Worm (Caenorhabditis elegans) whole organism, L4 larva: Measurements from ENCODE around the gene F22D3.4.

Experiments used
- D1046.2 ChIP-seq: fragments of 200-800 bp; sonication (Bioruptor generic); IDR thresholded peaks from 2 replicates; pipeline ENCODE4 v1.3.6; 2022; ENCODE audit warnings: missing genetic modification characterization, missing compliant biosample characterization
- F26F4.8 ChIP-seq: fragments of 200-800 bp; sonication (Bioruptor generic); conservative IDR thresholded peaks from 2 replicates; pipeline ENCODE4 v1.3.6; 2022; ENCODE audit warnings: missing genetic modification characterization, missing compliant biosample characterization
- F44E2.7 ChIP-seq: fragments of 200-800 bp; sonication (Bioruptor generic); IDR thresholded peaks from 2 replicates; pipeline ENCODE4 v2.1.2; 2022; ENCODE audit warnings: missing genetic modification characterization, missing compliant biosample characterization
- R02D3.7 ChIP-seq: fragments of 150-350 bp; sonication (generic microtip); optimal IDR thresholded peaks from 3 replicates; lab custom pipeline; 2014; ENCODE audit warnings: missing biosample characterization, missing genetic modification characterization
- T26A8.4 ChIP-seq: fragments of 200-800 bp; sonication (Bioruptor generic); IDR thresholded peaks from 2 replicates; pipeline ENCODE4 v1.3.6; 2022; ENCODE audit warnings: missing genetic modification characterization, missing compliant biosample characterization
- Y105C5A.15 ChIP-seq: fragments of 200-800 bp; sonication (Bioruptor generic); IDR thresholded peaks from 2 replicates; pipeline ENCODE4 v1.3.6; 2022; ENCODE audit warnings: missing genetic modification characterization, missing compliant biosample characterization
- Y48G9A.11 ChIP-seq: fragments of 200-800 bp; sonication (Bioruptor generic); IDR thresholded peaks from 2 replicates; pipeline ENCODE4 v1.3.6; 2022; ENCODE audit warnings: missing genetic modification reagents, missing genetic modification characterization, missing compliant biosample characterization
- aha-1 ChIP-seq: fragments of 150-350 bp; peaks from one replicate; lab custom pipeline; 2014; ENCODE audit warnings: missing biosample characterization, missing genetic modification characterization
- aly-2 ChIP-seq: sonication (generic microtip); optimal IDR thresholded peaks from 2 replicates; lab custom pipeline; 2018; ENCODE audit warnings: missing biosample characterization, missing genetic modification characterization
- ama-1 ChIP-seq: fragments of 150-350 bp; optimal IDR thresholded peaks from 2 replicates; lab custom pipeline; 2014; ENCODE audit warnings: inconsistent platforms, mixed read lengths
- arid-1 ChIP-seq: fragments of 200-800 bp; sonication (Bioruptor generic); conservative IDR thresholded peaks from 2 replicates; pipeline ENCODE4 v1.3.6; 2022; ENCODE audit warnings: missing genetic modification reagents, missing genetic modification characterization, missing compliant biosample characterization
- attf-4 ChIP-seq: sonication (generic microtip); optimal IDR thresholded peaks from 3 replicates; lab custom pipeline; 2017; ENCODE audit warnings: missing biosample characterization, missing genetic modification characterization
- ceh-32 ChIP-seq: sonication (generic microtip); optimal IDR thresholded peaks from 2 replicates; lab custom pipeline; 2016; ENCODE audit warnings: mild to moderate bottlenecking, missing genetic modification characterization, missing compliant biosample characterization; ENCODE audit not compliant: poor library complexity
- ceh-62 ChIP-seq: sonication (generic microtip); optimal IDR thresholded peaks from 2 replicates; lab custom pipeline; 2017; ENCODE audit warnings: missing biosample characterization, missing genetic modification characterization
- cey-2 ChIP-seq: sonication (generic microtip); optimal IDR thresholded peaks from 3 replicates; lab custom pipeline; 2017; ENCODE audit warnings: missing genetic modification characterization, mild to moderate bottlenecking, missing compliant biosample characterization, antibody characterized with exemption, borderline replicate concordance; ENCODE audit not compliant: insufficient read depth
- ctbp-1 ChIP-seq: fragments of 200-800 bp; sonication (Bioruptor generic); IDR thresholded peaks from 2 replicates; pipeline ENCODE4 v1.3.6; 2022; ENCODE audit warnings: missing genetic modification reagents, missing genetic modification characterization, missing compliant biosample characterization
- dmd-6 ChIP-seq: fragments of 200-800 bp; sonication (Bioruptor generic); IDR thresholded peaks from 2 replicates; pipeline ENCODE4 v1.3.6; 2022; ENCODE audit warnings: missing genetic modification reagents, missing genetic modification characterization, missing compliant biosample characterization
- dmd-9 ChIP-seq: fragments of 200-800 bp; sonication (Bioruptor generic); IDR thresholded peaks from 2 replicates; pipeline ENCODE4 v1.3.6; 2022; ENCODE audit warnings: missing genetic modification reagents, missing genetic modification characterization, missing compliant biosample characterization
- duxl-1 ChIP-seq: sonication (generic microtip); optimal IDR thresholded peaks from 2 replicates; lab custom pipeline; 2016; ENCODE audit warnings: mild to moderate bottlenecking, missing genetic modification characterization, moderate library complexity, missing compliant biosample characterization; ENCODE audit not compliant: poor library complexity
- dve-1 ChIP-seq: sonication (generic microtip); optimal IDR thresholded peaks from 2 replicates; lab custom pipeline; 2017; ENCODE audit warnings: antibody characterized with exemption, mild to moderate bottlenecking, missing genetic modification characterization, missing compliant biosample characterization; ENCODE audit not compliant: insufficient read depth
- hmg-1.1 ChIP-seq: fragments of 200-800 bp; sonication (Bioruptor generic); IDR thresholded peaks from 2 replicates; pipeline ENCODE4 v1.3.6; 2022; ENCODE audit warnings: missing genetic modification reagents, missing genetic modification characterization, missing compliant biosample characterization
- lin-1 ChIP-seq: fragments of 200-800 bp; sonication (Bioruptor generic); IDR thresholded peaks from 2 replicates; pipeline ENCODE4 v1.3.6; 2022; ENCODE audit warnings: missing genetic modification reagents, missing genetic modification characterization, missing compliant biosample characterization
- lin-29 ChIP-seq: fragments of 200-800 bp; sonication (Bioruptor generic); IDR thresholded peaks from 2 replicates; pipeline ENCODE4 v1.3.6; 2022; ENCODE audit warnings: missing genetic modification reagents, missing genetic modification characterization, missing compliant biosample characterization
- lin-38 ChIP-seq: fragments of 200-800 bp; sonication (Bioruptor generic); IDR thresholded peaks from 2 replicates; pipeline ENCODE4 v1.3.6; 2022; ENCODE audit warnings: missing genetic modification reagents, missing genetic modification characterization, missing compliant biosample characterization
- lir-3 ChIP-seq: sonication (generic microtip); optimal IDR thresholded peaks from 2 replicates; lab custom pipeline; 2016; ENCODE audit warnings: mild to moderate bottlenecking, missing genetic modification characterization, missing compliant biosample characterization
- lsy-2 ChIP-seq, 2 experiments: fragments of 150-350 bp in 1 of 2; sonication (generic microtip) in 1 of 2; optimal IDR thresholded peaks; 2 replicates each; lab custom pipeline; 2014 to 2017; ENCODE audit warnings: missing biosample characterization in 2 of 2, missing genetic modification characterization in 2 of 2
- mdl-1 ChIP-seq, 2 experiments: fragments of 150-350 bp in 1 of 2; sonication (generic microtip) in 1 of 2; optimal IDR thresholded peaks; 2 replicates each; lab custom pipeline; 2014 to 2017; ENCODE audit warnings: missing biosample characterization in 2 of 2, missing genetic modification characterization in 2 of 2
- mdt-29 ChIP-seq: fragments of 200-800 bp; sonication (Bioruptor generic); IDR thresholded peaks from 2 replicates; pipeline ENCODE4 v1.3.6; 2022; ENCODE audit warnings: missing genetic modification reagents, missing genetic modification characterization, missing compliant biosample characterization
- mes-2 ChIP-seq: sonication (generic microtip); optimal IDR thresholded peaks from 2 replicates; lab custom pipeline; 2016; ENCODE audit warnings: missing genotype, mild to moderate bottlenecking, missing genetic modification characterization, missing compliant biosample characterization; ENCODE audit not compliant: poor library complexity, severe bottlenecking
- mxl-2 ChIP-seq: fragments of 200-800 bp; sonication (Bioruptor generic); conservative IDR thresholded peaks from 2 replicates; pipeline ENCODE4 v1.3.6; 2022; ENCODE audit warnings: missing genetic modification reagents, missing genetic modification characterization, missing compliant biosample characterization
- nhr-10 ChIP-seq: fragments of 150-350 bp; optimal IDR thresholded peaks from 2 replicates; lab custom pipeline; 2014; ENCODE audit warnings: missing biosample characterization, missing genetic modification characterization
- nhr-102 ChIP-seq: sonication (generic microtip); optimal IDR thresholded peaks from 2 replicates; lab custom pipeline; 2016; ENCODE audit warnings: mild to moderate bottlenecking, missing genetic modification characterization, moderate library complexity, missing compliant biosample characterization
- nhr-111 ChIP-seq: fragments of 200-800 bp; sonication (Bioruptor generic); optimal IDR thresholded peaks from 2 replicates; lab custom pipeline; 2018; ENCODE audit warnings: mild to moderate bottlenecking, missing genetic modification characterization, missing compliant biosample characterization
- nhr-237 ChIP-seq: sonication (generic microtip); optimal IDR thresholded peaks from 2 replicates; lab custom pipeline; 2017; ENCODE audit warnings: missing biosample characterization, missing genetic modification characterization
- nhr-42 ChIP-seq: fragments of 200-800 bp; sonication (Bioruptor generic); IDR thresholded peaks from 2 replicates; pipeline ENCODE4 v1.3.6; 2022; ENCODE audit warnings: missing genetic modification characterization, missing compliant biosample characterization
- nhr-48 ChIP-seq: sonication (generic microtip); optimal IDR thresholded peaks from 2 replicates; lab custom pipeline; 2016; ENCODE audit warnings: mild to moderate bottlenecking, missing genetic modification characterization, missing compliant biosample characterization
- nhr-6 ChIP-seq: fragments of 150-350 bp; optimal IDR thresholded peaks from 2 replicates; lab custom pipeline; 2014; ENCODE audit warnings: missing biosample characterization, missing genetic modification characterization
- php-3 ChIP-seq: fragments of 200-800 bp; sonication (Bioruptor generic); IDR thresholded peaks from 2 replicates; pipeline ENCODE4 v1.3.6; 2022; ENCODE audit warnings: missing genetic modification reagents, missing genetic modification characterization, missing compliant biosample characterization
- pqm-1 ChIP-seq: sonication (generic microtip); optimal IDR thresholded peaks from 2 replicates; lab custom pipeline; 2017; ENCODE audit warnings: missing biosample characterization, missing genetic modification characterization
- rbr-2 ChIP-seq: sonication (generic microtip); optimal IDR thresholded peaks from 2 replicates; lab custom pipeline; 2016; ENCODE audit warnings: missing genotype, missing genetic modification characterization, missing compliant biosample characterization
- spr-1 ChIP-seq: sonication (generic microtip); optimal IDR thresholded peaks from 2 replicates; lab custom pipeline; 2016; ENCODE audit warnings: mild to moderate bottlenecking, missing genetic modification characterization, missing compliant biosample characterization
- tag-97 ChIP-seq: fragments of 200-800 bp; sonication (Bioruptor generic); IDR thresholded peaks from 2 replicates; pipeline ENCODE4 v1.3.6; 2022; ENCODE audit warnings: missing genetic modification characterization, missing compliant biosample characterization
- tra-1 ChIP-seq: fragments of 200-800 bp; sonication (Bioruptor generic); IDR thresholded peaks from 2 replicates; pipeline ENCODE4 v1.3.6; 2022; ENCODE audit warnings: missing genetic modification reagents, missing genetic modification characterization, missing compliant biosample characterization
- unc-130 ChIP-seq: sonication (generic microtip); optimal IDR thresholded peaks from 2 replicates; lab custom pipeline; 2016; ENCODE audit warnings: missing genetic modification reagents, missing genetic modification characterization, missing compliant biosample characterization
- unc-62 ChIP-seq, 3 experiments: fragments of 150-350 bp in 1 of 3; sonication (generic microtip); optimal IDR thresholded peaks in 2 of 3; peaks in 1 of 3; 1 replicate in 1 of 3; 2 replicates in 2 of 3; lab custom pipeline; 2014 to 2017; ENCODE audit warnings: missing biosample characterization in 3 of 3, missing genetic modification characterization in 3 of 3, missing genetic modification reagents in 3 of 3, missing genotype in 1 of 3
- vab-7 ChIP-seq: fragments of 200-800 bp; sonication (Bioruptor generic); IDR thresholded peaks from 2 replicates; pipeline ENCODE4 v1.3.6; 2022; ENCODE audit warnings: missing genetic modification reagents, missing genetic modification characterization, missing compliant biosample characterization
- zfp-2 ChIP-seq: sonication (generic microtip); optimal IDR thresholded peaks from 2 replicates; lab custom pipeline; 2016; ENCODE audit warnings: mild to moderate bottlenecking, missing genetic modification characterization, missing compliant biosample characterization
- zip-11 ChIP-seq: fragments of 200-800 bp; sonication (Bioruptor generic); IDR thresholded peaks from 2 replicates; pipeline ENCODE4 v1.3.6; 2022; ENCODE audit warnings: missing genetic modification characterization, missing compliant biosample characterization
- zip-2 ChIP-seq: fragments of 150-350 bp; optimal IDR thresholded peaks from 2 replicates; lab custom pipeline; 2014; ENCODE audit warnings: missing biosample characterization, missing genetic modification characterization
- ztf-11 ChIP-seq: fragments of 150-350 bp; optimal IDR thresholded peaks from 2 replicates; lab custom pipeline; 2014; ENCODE audit warnings: missing biosample characterization, missing genetic modification characterization
- ztf-7 ChIP-seq: fragments of 150-350 bp; optimal IDR thresholded peaks from 2 replicates; lab custom pipeline; 2014; ENCODE audit warnings: missing biosample characterization, missing genetic modification characterization

Gene F22D3.4

DNA sequence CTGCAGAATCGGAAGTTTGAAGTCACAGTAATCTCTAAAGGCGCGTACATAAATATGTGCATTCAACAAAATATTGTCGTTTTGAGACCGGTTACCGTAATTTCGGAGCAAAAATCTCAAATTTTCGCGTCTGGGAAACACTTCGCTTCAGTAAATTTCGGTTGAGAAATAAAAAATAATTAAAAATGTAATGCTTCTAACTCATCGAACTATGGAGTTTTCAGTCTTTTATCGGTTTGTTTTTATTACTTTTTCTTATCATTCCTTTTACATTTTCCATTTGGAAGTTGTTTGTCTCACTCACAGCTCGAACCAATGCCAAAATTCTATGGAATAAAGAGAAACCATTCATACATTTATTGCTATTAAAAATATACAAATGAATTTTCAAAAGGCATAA lies 39.2 kb downstream of the F22D3.4 start:
- TF ChIP-seq mes-2 (tag; lab: Kevin White, UChicago) = peak; percentile 42
- no peak for TF ChIP-seq ceh-32 (tag; lab: Kevin White, UChicago)
- TF ChIP-seq Y48G9A.11 (GFP tag; lab: Robert Waterston, UW) = 0 out of 2 replicates have a peak, but pooled peaks have one; percentile 45
- TF ChIP-seq attf-4 = peak; percentile 9
- TF ChIP-seq php-3 (GFP tag; lab: Robert Waterston, UW) = peak; percentile 85
- 0 out of 2 replicates have a peak, but pooled peaks have one; percentile 32 for TF ChIP-seq hmg-1.1 (GFP tag; lab: Robert Waterston, UW)
- TF ChIP-seq spr-1 (tag; lab: Kevin White, UChicago) = peak; percentile 7
- TF ChIP-seq zip-11 (GFP tag; lab: Robert Waterston, UW) = no peak
- peak; percentile 67 for TF ChIP-seq nhr-102 (tag; lab: Kevin White, UChicago)
- TF ChIP-seq lsy-2 (tag; optimal IDR thresholded peaks at IDR 0.05; lab: Kevin White, UChicago) = peak; percentile 52 to 70
- peak; percentile 79 for TF ChIP-seq T26A8.4 (GFP tag; lab: Robert Waterston, UW)
- no peak for TF ChIP-seq nhr-237
- TF ChIP-seq ztf-7 = no peak
- no peak for TF ChIP-seq F26F4.8 (GFP tag; lab: Robert Waterston, UW)
- peak; percentile 77; the same call in 1 of the 2 replicates for TF ChIP-seq mdt-29 (GFP tag; lab: Robert Waterston, UW)
- TF ChIP-seq lir-3 (tag; lab: Kevin White, UChicago) = no peak
- TF ChIP-seq pqm-1 (tag; lab: Kevin White, UChicago) = peak; percentile 17
- peak; percentile 12 for TF ChIP-seq ama-1 (lab: Kevin White, UChicago)
- peak; percentile 35 for TF ChIP-seq nhr-48 (tag; lab: Kevin White, UChicago)
- TF ChIP-seq ctbp-1 (GFP tag; lab: Robert Waterston, UW) = no peak
- TF ChIP-seq arid-1 (GFP tag; lab: Robert Waterston, UW) = no peak
- TF ChIP-seq zfp-2 (tag; lab: Kevin White, UChicago) = no peak
- no peak for TF ChIP-seq mxl-2 (GFP tag; lab: Robert Waterston, UW)
- peak; percentile 38; the same call in 1 of the 2 replicates for TF ChIP-seq lin-1 (GFP tag; lab: Robert Waterston, UW)
- TF ChIP-seq nhr-6 = no peak
- TF ChIP-seq dmd-6 (GFP tag; lab: Robert Waterston, UW) = peak; percentile 33; the same call in 1 of the 2 replicates
- TF ChIP-seq unc-130 (GFP tag; lab: Kevin White, UChicago) = no peak
- no peak for TF ChIP-seq aly-2 (tag; lab: Kevin White, UChicago)
- peak; percentile 64 for TF ChIP-seq nhr-42
- no peak for TF ChIP-seq ceh-62 (tag; lab: Kevin White, UChicago)
- TF ChIP-seq Y105C5A.15 (GFP tag; lab: Robert Waterston, UW) = no peak
- TF ChIP-seq lin-29 (GFP tag; lab: Robert Waterston, UW) = 0 out of 2 replicates have a peak, but pooled peaks have one; percentile 35
- peak; percentile 34 for TF ChIP-seq duxl-1 (tag; lab: Kevin White, UChicago)
- TF ChIP-seq rbr-2 (tag; lab: Kevin White, UChicago) = peak; percentile 20
- no peak for TF ChIP-seq vab-7 (GFP tag; lab: Robert Waterston, UW)
- no peak for TF ChIP-seq D1046.2 (GFP tag; lab: Robert Waterston, UW)
- TF ChIP-seq cey-2 (tag; lab: Kevin White, UChicago) = no peak
- TF ChIP-seq lin-38 (GFP tag; lab: Robert Waterston, UW) = peak; percentile 44
- no peak for TF ChIP-seq zip-2 (tag; lab: Kevin White, UChicago)
- no peak for TF ChIP-seq R02D3.7 (tag; lab: Kevin White, UChicago)
- TF ChIP-seq tag-97 = no peak
- TF ChIP-seq nhr-10 (tag; lab: Kevin White, UChicago) = peak; percentile 32
- no peak for TF ChIP-seq F44E2.7 (GFP tag; lab: Robert Waterston, UW)
- TF ChIP-seq nhr-111 = peak; percentile 34
- TF ChIP-seq aha-1 (tag; lab: Kevin White, UChicago) = peak; percentile 33
- TF ChIP-seq tra-1 (GFP tag; lab: Robert Waterston, UW) = no peak
- no peak for TF ChIP-seq ztf-11 (tag; lab: Kevin White, UChicago)
- no peak for TF ChIP-seq mdl-1 (tag; optimal IDR thresholded peaks at IDR 0.05; lab: Kevin White, UChicago)
- TF ChIP-seq unc-62 (GFP tag; optimal IDR thresholded peaks at IDR 0.05 in 1 of 2; lab: Kevin White, UChicago) = no peak
- no peak for TF ChIP-seq unc-62 (tag; optimal IDR thresholded peaks at IDR 0.05; lab: Kevin White, UChicago)
- peak; percentile 88 for TF ChIP-seq dve-1 (tag; lab: Kevin White, UChicago)
- TF ChIP-seq dmd-9 (GFP tag; lab: Robert Waterston, UW) = 0 out of 2 replicates have a peak, but pooled peaks have one; percentile 3
